Worm (Caenorhabditis elegans) whole organism, mixed stage, embryonic: ENCODE data around the gene C13G3.1.
A peak's percentile ranks its signal among the peaks of the same experiment; 100 is the strongest.

Experiments used
- ceh-39 ChIP-seq: fragments of 150-350 bp; optimal IDR thresholded peaks from 2 replicates; lab custom pipeline; 2014; ENCODE audit warnings: missing biosample characterization, missing genetic modification characterization
- ceh-43 ChIP-seq: fragments of 200-800 bp; sonication (Bioruptor generic); optimal IDR thresholded peaks from 2 replicates; lab custom pipeline; 2018; ENCODE audit warnings: mild to moderate bottlenecking, missing genetic modification characterization, moderate library complexity, missing compliant biosample characterization
- elt-3 ChIP-seq: fragments of 150-350 bp; optimal IDR thresholded peaks from 2 replicates; lab custom pipeline; 2014; ENCODE audit warnings: missing biosample characterization, missing genetic modification characterization
- mab-5 ChIP-seq: fragments of 150-350 bp; optimal IDR thresholded peaks from 2 replicates; lab custom pipeline; 2014; ENCODE audit warnings: missing biosample characterization, missing genetic modification characterization
- mep-1 ChIP-seq: fragments of 150-350 bp; optimal IDR thresholded peaks from 2 replicates; lab custom pipeline; 2017; ENCODE audit warnings: missing biosample characterization, missing genetic modification reagents, missing genetic modification characterization, inconsistent platforms
- nhr-237 ChIP-seq: fragments of 150-350 bp; optimal IDR thresholded peaks from 2 replicates; lab custom pipeline; 2014; ENCODE audit warnings: missing biosample characterization, missing genetic modification characterization
- nhr-76 ChIP-seq: sonication (generic microtip); optimal IDR thresholded peaks from 2 replicates; lab custom pipeline; 2017; ENCODE audit warnings: missing biosample characterization, missing genetic modification characterization
- snpc-4 ChIP-seq: fragments of 150-350 bp; optimal IDR thresholded peaks from 2 replicates; lab custom pipeline; 2014; ENCODE audit warnings: missing biosample characterization, missing genetic modification characterization
- sptf-1 ChIP-seq: sonication (generic microtip); optimal IDR thresholded peaks from 2 replicates; lab custom pipeline; 2017; ENCODE audit warnings: mild to moderate bottlenecking, missing genetic modification characterization, moderate library complexity, missing compliant biosample characterization
- ztf-11 ChIP-seq: fragments of 150-350 bp; optimal IDR thresholded peaks from 2 replicates; lab custom pipeline; 2014; ENCODE audit warnings: missing biosample characterization, missing genetic modification characterization

- no peak for TF ChIP-seq ztf-11 (tag; lab: Kevin White, UChicago)
- TF ChIP-seq mep-1 (tag; lab: Kevin White, UChicago), result peak; percentile 67
- TF ChIP-seq ceh-43, result no peak
- no peak for TF ChIP-seq nhr-76 (tag; lab: Kevin White, UChicago)
- TF ChIP-seq elt-3 (tag; lab: Kevin White, UChicago), result no peak
- peak; percentile 94 for TF ChIP-seq nhr-237 (tag; lab: Kevin White, UChicago)
- TF ChIP-seq sptf-1 (tag; lab: Kevin White, UChicago), result peak; percentile 87
- peak; percentile 73 for TF ChIP-seq ceh-39 (tag; lab: Kevin White, UChicago)
- no peak for TF ChIP-seq snpc-4 (tag; lab: Kevin White, UChicago)
- no peak for TF ChIP-seq mab-5 (tag; lab: Kevin White, UChicago)
Observed at ce11 chrV:11039379-11039954, 27.2 kb upstream of the C13G3.1 start, which contains the start of gene pak-2.
